Worm (Caenorhabditis elegans) whole organism, L3 larva: ENCODE measurements around the gene T25B2.2.

Source experiments
- ZK546.5 ChIP-seq: sonication (generic microtip); optimal IDR thresholded peaks from 2 replicates; lab custom pipeline; 2017; ENCODE audit warnings: missing biosample characterization, missing genetic modification characterization
- elt-1 ChIP-seq: fragments of 150-350 bp; optimal IDR thresholded peaks from 2 replicates; lab custom pipeline; 2014; ENCODE audit warnings: missing biosample characterization, missing genetic modification characterization
- mdl-1 ChIP-seq: fragments of 150-350 bp; optimal IDR thresholded peaks from 2 replicates; lab custom pipeline; 2014; ENCODE audit warnings: missing biosample characterization, missing genetic modification characterization
- nhr-11 ChIP-seq: fragments of 150-350 bp; optimal IDR thresholded peaks from 2 replicates; lab custom pipeline; 2014; ENCODE audit warnings: missing biosample characterization, missing genetic modification characterization
- nhr-237 ChIP-seq: fragments of 150-350 bp; optimal IDR thresholded peaks from 2 replicates; lab custom pipeline; 2014; ENCODE audit warnings: missing biosample characterization, missing genetic modification characterization
- nhr-25 ChIP-seq: sonication (generic microtip); optimal IDR thresholded peaks from 2 replicates; lab custom pipeline; 2017; ENCODE audit warnings: missing biosample characterization, missing genetic modification characterization
- nhr-28 ChIP-seq: fragments of 150-350 bp; optimal IDR thresholded peaks from 2 replicates; lab custom pipeline; 2014; ENCODE audit warnings: missing biosample characterization, missing genetic modification characterization
- nhr-77 ChIP-seq: fragments of 150-350 bp; optimal IDR thresholded peaks from 2 replicates; lab custom pipeline; 2014; ENCODE audit warnings: missing biosample characterization, missing genetic modification characterization
- pha-4 ChIP-seq: fragments of 150-350 bp; optimal IDR thresholded peaks from 2 replicates; lab custom pipeline; 2014; ENCODE audit warnings: missing biosample characterization, missing genetic modification reagents, missing genetic modification characterization
- unc-39 ChIP-seq: sonication (generic microtip); optimal IDR thresholded peaks from 4 replicates; lab custom pipeline; 2017; ENCODE audit warnings: missing biosample characterization, missing genetic modification characterization
- unc-62 ChIP-seq: fragments of 150-350 bp; sonication (generic microtip); optimal IDR thresholded peaks from 4 replicates; lab custom pipeline; 2014; ENCODE audit warnings: missing biosample characterization, missing genetic modification reagents, missing genetic modification characterization
- zag-1 ChIP-seq: fragments of 150-350 bp; optimal IDR thresholded peaks from 2 replicates; lab custom pipeline; 2014; ENCODE audit warnings: missing biosample characterization, missing genetic modification characterization
- ztf-11 ChIP-seq: fragments of 150-350 bp; optimal IDR thresholded peaks from 2 replicates; lab custom pipeline; 2014; ENCODE audit warnings: missing biosample characterization, missing genetic modification characterization
- ztf-4 ChIP-seq: fragments of 150-350 bp; optimal IDR thresholded peaks from 2 replicates; lab custom pipeline; 2014; ENCODE audit warnings: missing biosample characterization, missing genetic modification characterization

- TF ChIP-seq unc-39 (tag; lab: Kevin White, UChicago) (no peak), nhr-25 (tag; lab: Kevin White, UChicago) (no peak), ZK546.5 (tag; lab: Kevin White, UChicago) (no peak), unc-62 (no peak), nhr-77 (tag; lab: Kevin White, UChicago) (no peak), pha-4 (tag; lab: Kevin White, UChicago) (no peak), mdl-1 (tag; lab: Kevin White, UChicago) (no peak), nhr-11 (tag; lab: Kevin White, UChicago) (no peak), ztf-11 (tag; lab: Kevin White, UChicago) (no peak), nhr-28 (no peak), zag-1 (tag; lab: Kevin White, UChicago) (no peak), nhr-237 (no peak), ztf-4 (tag; lab: Kevin White, UChicago) (no peak), elt-1 (no peak)
Observed at ce11 chrX:6169252-6169651, at the start of gene T25B2.2.
